Fruit fly (Drosophila melanogaster): ENCODE measurements around the gene CG1387.
A peak's percentile ranks its signal among the peaks of the same experiment; 100 is the strongest.

Gene CG1387

DNA sequence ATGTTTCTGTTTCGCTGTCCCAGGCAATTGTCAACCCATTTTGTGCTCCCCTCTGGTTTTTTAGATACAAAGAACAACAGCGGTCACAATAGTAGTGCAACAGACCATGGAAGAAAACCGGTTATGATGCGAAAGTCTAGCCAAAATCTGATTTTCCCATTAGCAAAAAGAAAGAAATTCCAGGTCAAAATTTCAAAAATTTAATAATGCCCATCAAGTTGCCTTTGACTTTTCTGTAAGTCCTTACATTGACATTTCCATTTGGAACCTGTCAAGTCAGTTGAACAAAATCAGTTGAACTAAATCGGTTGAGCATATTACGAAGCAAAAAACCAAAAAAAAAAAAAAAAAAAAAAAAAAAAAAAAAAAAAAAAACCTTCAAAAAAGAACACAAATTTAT, 31.4 kb downstream of the CG1387 start (continued):
- TF ChIP-seq ATbp (GFP tag; optimal IDR thresholded peaks at IDR 0.05), result peak; percentile 11
- TF ChIP-seq CG9817 (tag; optimal IDR thresholded peaks at IDR 0.05), result no peak

- TF ChIP-seq amos (GFP tag; IDR thresholded peaks at IDR 0.05; ENCODE audit: partially characterized antibody) (no peak), CG10147 (GFP tag; optimal IDR thresholded peaks at IDR 0.05) (no peak), CG8944 (GFP tag; optimal IDR thresholded peaks at IDR 0.05) (no peak), CG15073 (GFP tag; optimal IDR thresholded peaks at IDR 0.05) (no peak), Myb (GFP tag; optimal IDR thresholded peaks at IDR 0.05) (no peak), CG11093 (GFP tag; IDR thresholded peaks at IDR 0.05) (no peak), Bdp1 (GFP tag; optimal IDR thresholded peaks at IDR 0.05) (no peak), chm (GFP tag; IDR thresholded peaks at IDR 0.05) (0 out of 2 replicates have a peak, but pooled peaks have one; percentile 10), CG12236 (GFP tag; optimal IDR thresholded peaks at IDR 0.05) (no peak), sd (tag; optimal IDR thresholded peaks at IDR 0.05) (peak; percentile 25), kah (GFP tag; optimal IDR thresholded peaks at IDR 0.05) (peak; percentile 4), insv (GFP tag; optimal IDR thresholded peaks at IDR 0.05) (no peak), D (optimal IDR thresholded peaks at IDR 0.05) (no peak), D (GFP tag; optimal IDR thresholded peaks at IDR 0.05) (no peak), HLHmδ (GFP tag; optimal IDR thresholded peaks at IDR 0.05) (peak; percentile 72), CG4328 (GFP tag; optimal IDR thresholded peaks at IDR 0.05) (no peak), Optix (GFP tag; IDR thresholded peaks at IDR 0.05) (no peak), CG30020 (tag; optimal IDR thresholded peaks at IDR 0.05) (no peak), p53 (GFP tag; optimal IDR thresholded peaks at IDR 0.05) (peak; percentile 84), CG13775 (GFP tag; optimal IDR thresholded peaks at IDR 0.05) (peak; percentile 58), CG5180 (GFP tag; optimal IDR thresholded peaks at IDR 0.05) (peak; percentile 66), Blimp-1 (GFP tag; optimal IDR thresholded peaks at IDR 0.05) (peak; percentile 45), gce (GFP tag; IDR thresholded peaks at IDR 0.05) (no peak), Trl (optimal IDR thresholded peaks at IDR 0.05) (peak in 1 of 2 experiments; percentile 8), Trl (GFP tag; optimal IDR thresholded peaks at IDR 0.05) (no peak), CG31365 (tag; optimal IDR thresholded peaks at IDR 0.05) (no peak), pfk (GFP tag; optimal IDR thresholded peaks at IDR 0.05) (peak; percentile 4), CG10543 (GFP tag; optimal IDR thresholded peaks at IDR 0.05) (no peak), chif (GFP tag; optimal IDR thresholded peaks at IDR 0.05) (no peak), CG6791 (GFP tag; IDR thresholded peaks at IDR 0.05; ENCODE audit: partially characterized antibody) (peak; percentile 15; the same call in 1 of the 3 replicates), al (GFP tag; IDR thresholded peaks at IDR 0.05) (no peak), Max (GFP tag; optimal IDR thresholded peaks at IDR 0.05) (no peak), CG12744 (GFP tag; optimal IDR thresholded peaks at IDR 0.05) (no peak), CG14710 (tag; optimal IDR thresholded peaks at IDR 0.05) (peak; percentile 43), kni (GFP tag; optimal IDR thresholded peaks at IDR 0.05) (peak; percentile 75), gfzf (GFP tag; optimal IDR thresholded peaks at IDR 0.05) (peak; percentile 28), CG15479 (GFP tag; optimal IDR thresholded peaks at IDR 0.05) (peak; percentile 14), Dll (GFP tag; IDR thresholded peaks at IDR 0.05; ENCODE audit: partially characterized antibody) (no peak), Chrac-16 (GFP tag; optimal IDR thresholded peaks at IDR 0.05) (no peak), CG12071 (GFP tag; optimal IDR thresholded peaks at IDR 0.05) (no peak), stwl (tag; optimal IDR thresholded peaks at IDR 0.05) (peak; percentile 51), crol (GFP tag; IDR thresholded peaks at IDR 0.05) (peak; percentile 84), bab2 (GFP tag; optimal IDR thresholded peaks at IDR 0.05) (no peak), CG4360 (GFP tag; IDR thresholded peaks at IDR 0.05) (peak; percentile 71), CG34224 (GFP tag; IDR thresholded peaks at IDR 0.05; ENCODE audit: partially characterized antibody) (no peak), nerfin-1 (tag; optimal IDR thresholded peaks at IDR 0.05) (no peak), nom (GFP tag; optimal IDR thresholded peaks at IDR 0.05) (peak; percentile 52)
Observed at dm6 chrX:8419534-8419933, 34.0 kb downstream of the CG1387 start.
